Worm (Caenorhabditis elegans) whole organism, L4 larva: ENCODE data around the gene C49C3.15.

Source experiments
- fkh-10 ChIP-seq: fragments of 150-350 bp; optimal IDR thresholded peaks from 2 replicates; lab custom pipeline; 2014; ENCODE audit warnings: missing biosample characterization, missing genetic modification reagents, missing genetic modification characterization
- lir-3 ChIP-seq: sonication (generic microtip); optimal IDR thresholded peaks from 2 replicates; lab custom pipeline; 2016; ENCODE audit warnings: mild to moderate bottlenecking, missing genetic modification characterization, missing compliant biosample characterization
- mep-1 ChIP-seq: fragments of 150-350 bp; sonication (generic microtip); optimal IDR thresholded peaks from 3 replicates; lab custom pipeline; 2014; ENCODE audit warnings: missing biosample characterization, missing genetic modification characterization

DNA sequence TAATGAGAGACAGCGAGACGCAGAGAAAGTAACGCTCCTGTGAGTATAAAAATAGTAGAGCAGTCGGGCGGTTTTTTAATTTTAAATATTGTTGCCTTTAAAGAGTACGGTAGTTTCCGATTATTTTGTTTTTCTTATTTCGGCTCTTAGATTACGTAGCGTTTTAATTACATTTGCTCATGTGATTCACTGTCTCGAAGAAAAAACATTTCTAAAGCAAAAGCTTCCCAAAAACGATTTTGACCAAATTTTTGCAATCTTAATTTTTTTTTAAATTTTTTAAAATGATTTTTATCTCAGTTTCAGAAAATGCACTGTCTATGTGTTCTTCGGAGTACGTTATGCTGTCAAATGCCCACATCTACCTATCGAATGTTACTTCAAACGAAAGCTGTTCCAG, 42.1 kb downstream of the C49C3.15 start, which contains the start of gene haf-1:
- no peak for TF ChIP-seq lir-3 (tag; lab: Kevin White, UChicago)
- TF ChIP-seq mep-1 (tag; lab: Kevin White, UChicago): no peak
- no peak for TF ChIP-seq fkh-10
